Fruit fly (Drosophila melanogaster) whole organism, embryonic: ENCODE data around the gene Polr2I.

Experiments used
- CG10979 ChIP-seq: fragments of 200-800 bp; sonication (Bioruptor generic); optimal IDR thresholded peaks from 2 replicates; lab custom pipeline; 2018; ENCODE audit warnings: missing biosample characterization, mild to moderate bottlenecking, missing genetic modification characterization, moderate library complexity
- CG12744 ChIP-seq: fragments of 200-800 bp; sonication (Bioruptor generic); optimal IDR thresholded peaks from 2 replicates; lab custom pipeline; 2016; ENCODE audit warnings: missing biosample characterization, missing genetic modification characterization
- CG14014 ChIP-seq: fragments of 200-800 bp; sonication (Bioruptor generic); IDR thresholded peaks from 2 replicates; pipeline ENCODE4 v1.3.6; 2022; ENCODE audit warnings: missing biosample characterization, missing genetic modification characterization
- CG14710 ChIP-seq: fragments of 200-800 bp; sonication (Bioruptor generic); optimal IDR thresholded peaks from 3 replicates; lab custom pipeline; 2019; ENCODE audit warnings: missing biosample characterization, mild to moderate bottlenecking, missing genetic modification characterization, moderate library complexity
- CG1529 ChIP-seq: fragments of 200-800 bp; sonication (Bioruptor generic); optimal IDR thresholded peaks from 3 replicates; lab custom pipeline; 2018; ENCODE audit warnings: missing biosample characterization, missing genetic modification characterization
- CG17802 ChIP-seq: fragments of 200-800 bp; sonication (Bioruptor generic); optimal IDR thresholded peaks from 2 replicates; lab custom pipeline; 2018; ENCODE audit warnings: missing biosample characterization, mild to moderate bottlenecking, missing genetic modification characterization, moderate library complexity
- CG2889 ChIP-seq: fragments of 200-800 bp; sonication (Bioruptor generic); IDR thresholded peaks from 3 replicates; pipeline ENCODE4 v1.3.6; 2022; ENCODE audit warnings: missing biosample characterization, missing genetic modification characterization
- CG31224 ChIP-seq: fragments of 200-800 bp; sonication (Bioruptor generic); IDR thresholded peaks from 2 replicates; pipeline ENCODE4 v1.3.6; 2022; ENCODE audit warnings: missing biosample characterization, missing genetic modification characterization
- CG4424 ChIP-seq: fragments of 200-800 bp; sonication (Bioruptor generic); optimal IDR thresholded peaks from 3 replicates; lab custom pipeline; 2016; ENCODE audit warnings: missing biosample characterization, missing genetic modification characterization
- CG4730 ChIP-seq: fragments of 200-800 bp; sonication (Bioruptor generic); IDR thresholded peaks from 2 replicates; pipeline ENCODE4 v1.3.6; 2022; ENCODE audit warnings: missing biosample characterization, missing genetic modification characterization
- CG6272 ChIP-seq: fragments of 200-800 bp; sonication (Bioruptor generic); IDR thresholded peaks from 2 replicates; pipeline ENCODE4 v1.3.6; 2022; ENCODE audit warnings: missing biosample characterization, missing genetic modification characterization
- CG8089 ChIP-seq: fragments of 200-800 bp; sonication (Bioruptor generic); optimal IDR thresholded peaks from 3 replicates; lab custom pipeline; 2016; ENCODE audit warnings: missing biosample characterization, missing genetic modification characterization
- CG8388 ChIP-seq: fragments of 200-800 bp; sonication (Bioruptor generic); optimal IDR thresholded peaks from 2 replicates; lab custom pipeline; 2019; ENCODE audit warnings: missing biosample characterization, mild to moderate bottlenecking, missing genetic modification characterization, moderate library complexity
- CG9215 ChIP-seq: fragments of 200-800 bp; sonication (Bioruptor generic); IDR thresholded peaks from 2 replicates; pipeline ENCODE4 v1.3.6; 2022; ENCODE audit warnings: missing biosample characterization, missing genetic modification characterization
- CG9437 ChIP-seq: fragments of 200-800 bp; sonication (Bioruptor generic); optimal IDR thresholded peaks from 2 replicates; lab custom pipeline; 2018; ENCODE audit warnings: missing biosample characterization, mild to moderate bottlenecking, missing genetic modification characterization
- CG9609 ChIP-seq: fragments of 200-800 bp; sonication (Bioruptor generic); optimal IDR thresholded peaks from 3 replicates; lab custom pipeline; 2016; ENCODE audit warnings: missing biosample characterization, missing genetic modification characterization
- Dad ChIP-seq: fragments of 200-800 bp; sonication (Bioruptor generic); optimal IDR thresholded peaks from 3 replicates; lab custom pipeline; 2016; ENCODE audit warnings: missing biosample characterization, missing genetic modification characterization
- Dbx ChIP-seq: fragments of 200-800 bp; sonication (Bioruptor generic); IDR thresholded peaks from 3 replicates; pipeline ENCODE4 v1.3.6; 2022; ENCODE audit warnings: missing biosample characterization, missing genetic modification characterization
- Dfd ChIP-seq, 2 experiments: fragments of >200 bp; optimal IDR thresholded peaks; 2 replicates each; lab custom pipeline; 2017; ENCODE audit warnings: missing biosample characterization in 2 of 2, missing genetic modification characterization in 2 of 2
- E2f2 ChIP-seq: fragments of 200-800 bp; sonication (Bioruptor generic); IDR thresholded peaks from 2 replicates; pipeline ENCODE4 v1.3.6; 2022; ENCODE audit warnings: missing biosample characterization, missing genetic modification characterization
- Elba2 ChIP-seq: fragments of 200-800 bp; sonication (Bioruptor generic); optimal IDR thresholded peaks from 3 replicates; lab custom pipeline; 2016; ENCODE audit warnings: missing biosample characterization, missing genetic modification characterization
- Hr78 ChIP-seq, 2 experiments: fragments of 200-800 bp in 1 of 2; fragments of >200 bp in 1 of 2; sonication (Bioruptor generic) in 1 of 2; optimal IDR thresholded peaks; 2 replicates each; lab custom pipeline; 2017 to 2019; ENCODE audit warnings: missing biosample characterization in 2 of 2, missing genetic modification characterization in 2 of 2, mild to moderate bottlenecking in 1 of 2, moderate library complexity in 1 of 2
- Lhr ChIP-seq: fragments of 200-800 bp; sonication (Bioruptor generic); optimal IDR thresholded peaks from 3 replicates; lab custom pipeline; 2017; ENCODE audit warnings: mild to moderate bottlenecking, missing biosample characterization, missing genetic modification reagents, missing genetic modification characterization
- MBD-R2 ChIP-seq: fragments of 200-800 bp; sonication (Bioruptor generic); IDR thresholded peaks from 2 replicates; pipeline ENCODE4 v1.3.6; 2022; ENCODE audit warnings: missing biosample characterization, missing genetic modification characterization
- Mad ChIP-seq: fragments of 200-800 bp; sonication (Bioruptor generic); optimal IDR thresholded peaks from 2 replicates; lab custom pipeline; 2016; ENCODE audit warnings: missing biosample characterization, missing genetic modification characterization
- Nf-YB ChIP-seq: fragments of 200-800 bp; sonication (Bioruptor generic); optimal IDR thresholded peaks from 3 replicates; lab custom pipeline; 2019; ENCODE audit warnings: missing biosample characterization, mild to moderate bottlenecking, missing genetic modification characterization, moderate library complexity
- Scr ChIP-seq: fragments of 200-800 bp; sonication (Bioruptor generic); IDR thresholded peaks from 2 replicates; pipeline ENCODE4 v1.3.6; 2022; ENCODE audit warnings: missing biosample characterization, missing genetic modification characterization; ENCODE audit not compliant: partially characterized antibody
- Spps ChIP-seq: fragments of 200-800 bp; sonication (Bioruptor generic); optimal IDR thresholded peaks from 2 replicates; lab custom pipeline; 2018; ENCODE audit warnings: missing biosample characterization, mild to moderate bottlenecking, missing genetic modification characterization
- Sry-δ ChIP-seq: fragments of 200-800 bp; sonication (Bioruptor generic); optimal IDR thresholded peaks from 2 replicates; lab custom pipeline; 2016; ENCODE audit warnings: missing biosample characterization, missing genetic modification characterization
- Xbp1 ChIP-seq: fragments of 200-800 bp; sonication (Bioruptor generic); optimal IDR thresholded peaks from 3 replicates; lab custom pipeline; 2016; ENCODE audit warnings: missing biosample characterization, mild to moderate bottlenecking, missing genetic modification characterization
- ac ChIP-seq: fragments of 200-800 bp; sonication (Bioruptor generic); optimal IDR thresholded peaks from 3 replicates; lab custom pipeline; 2017; ENCODE audit warnings: missing biosample characterization, mild to moderate bottlenecking, missing genetic modification characterization
- al ChIP-seq: fragments of 200-800 bp; sonication (Bioruptor generic); IDR thresholded peaks from 2 replicates; pipeline ENCODE4 v1.3.6; 2022; ENCODE audit warnings: missing biosample characterization, missing genetic modification characterization
- emc ChIP-seq: fragments of 200-800 bp; sonication (Bioruptor generic); optimal IDR thresholded peaks from 2 replicates; lab custom pipeline; 2016; ENCODE audit warnings: missing biosample characterization, missing genetic modification characterization
- exex ChIP-seq: fragments of 200-800 bp; sonication (Bioruptor generic); optimal IDR thresholded peaks from 4 replicates; lab custom pipeline; 2018; ENCODE audit warnings: missing biosample characterization, mild to moderate bottlenecking, missing genetic modification characterization, moderate library complexity
- fd64A ChIP-seq: fragments of 200-800 bp; sonication (Bioruptor generic); optimal IDR thresholded peaks from 3 replicates; lab custom pipeline; 2018; ENCODE audit warnings: missing biosample characterization, mild to moderate bottlenecking, missing genetic modification characterization
- gro ChIP-seq: fragments of 200-800 bp; sonication (Bioruptor generic); optimal IDR thresholded peaks from 2 replicates; lab custom pipeline; 2016; ENCODE audit warnings: missing biosample characterization, missing genetic modification characterization
- gsb ChIP-seq: fragments of 200-800 bp; sonication (Bioruptor generic); IDR thresholded peaks from 2 replicates; pipeline ENCODE4 v1.3.6; 2022; ENCODE audit warnings: missing biosample characterization, missing genetic modification characterization
- hkb ChIP-seq, 2 experiments: fragments of 200-800 bp in 1 of 2; fragments of >200 bp in 1 of 2; sonication (Bioruptor generic) in 1 of 2; IDR thresholded peaks in 1 of 2; optimal IDR thresholded peaks in 1 of 2; 2 replicates each; pipeline versions ENCODE4 v1.3.6 to Lab custom; 2017 to 2022; ENCODE audit warnings: missing biosample characterization in 1 of 2, missing genetic modification characterization in 1 of 2
- ind ChIP-seq: fragments of 200-800 bp; sonication (Bioruptor generic); optimal IDR thresholded peaks from 3 replicates; lab custom pipeline; 2016; ENCODE audit warnings: missing biosample characterization, missing genetic modification characterization
- kah ChIP-seq: fragments of 200-800 bp; sonication (Bioruptor generic); optimal IDR thresholded peaks from 2 replicates; lab custom pipeline; 2018; ENCODE audit warnings: missing biosample characterization, mild to moderate bottlenecking, missing genetic modification characterization
- kay ChIP-seq: fragments of 200-800 bp; sonication (Bioruptor generic); optimal IDR thresholded peaks from 2 replicates; lab custom pipeline; 2016; ENCODE audit warnings: missing biosample characterization, missing genetic modification characterization
- odd ChIP-seq: fragments of 200-800 bp; sonication (Bioruptor generic); optimal IDR thresholded peaks from 2 replicates; lab custom pipeline; 2017; ENCODE audit warnings: missing biosample characterization, mild to moderate bottlenecking, missing genetic modification characterization
- ranshi ChIP-seq: fragments of 200-800 bp; sonication (Bioruptor generic); IDR thresholded peaks from 2 replicates; pipeline ENCODE4 v1.3.6; 2022; ENCODE audit warnings: missing biosample characterization, missing genetic modification characterization
- salm ChIP-seq: fragments of 200-800 bp; sonication (Bioruptor generic); optimal IDR thresholded peaks from 2 replicates; lab custom pipeline; 2018; ENCODE audit warnings: missing biosample characterization, mild to moderate bottlenecking, missing genetic modification characterization
- seq ChIP-seq: fragments of 200-800 bp; sonication (Bioruptor generic); IDR thresholded peaks from 2 replicates; pipeline ENCODE4 v1.3.6; 2022; ENCODE audit warnings: missing biosample characterization, missing genetic modification characterization
- sr ChIP-seq: fragments of 200-800 bp; sonication (Bioruptor generic); IDR thresholded peaks from 3 replicates; pipeline ENCODE4 v1.3.6; 2022; ENCODE audit warnings: missing biosample characterization, missing genetic modification characterization
- trh ChIP-seq: fragments of 200-800 bp; sonication (Bioruptor generic); optimal IDR thresholded peaks from 2 replicates; lab custom pipeline; 2016; ENCODE audit warnings: missing biosample characterization, missing genetic modification characterization
- tx ChIP-seq: fragments of 200-800 bp; sonication (Bioruptor generic); optimal IDR thresholded peaks from 2 replicates; lab custom pipeline; 2016; ENCODE audit warnings: missing biosample characterization, missing genetic modification characterization
- unc-4 ChIP-seq: fragments of 200-800 bp; sonication (Bioruptor generic); IDR thresholded peaks from 2 replicates; pipeline ENCODE4 v1.3.6; 2022; ENCODE audit warnings: missing biosample characterization, missing genetic modification characterization; ENCODE audit not compliant: partially characterized antibody

Gene Polr2I

DNA sequence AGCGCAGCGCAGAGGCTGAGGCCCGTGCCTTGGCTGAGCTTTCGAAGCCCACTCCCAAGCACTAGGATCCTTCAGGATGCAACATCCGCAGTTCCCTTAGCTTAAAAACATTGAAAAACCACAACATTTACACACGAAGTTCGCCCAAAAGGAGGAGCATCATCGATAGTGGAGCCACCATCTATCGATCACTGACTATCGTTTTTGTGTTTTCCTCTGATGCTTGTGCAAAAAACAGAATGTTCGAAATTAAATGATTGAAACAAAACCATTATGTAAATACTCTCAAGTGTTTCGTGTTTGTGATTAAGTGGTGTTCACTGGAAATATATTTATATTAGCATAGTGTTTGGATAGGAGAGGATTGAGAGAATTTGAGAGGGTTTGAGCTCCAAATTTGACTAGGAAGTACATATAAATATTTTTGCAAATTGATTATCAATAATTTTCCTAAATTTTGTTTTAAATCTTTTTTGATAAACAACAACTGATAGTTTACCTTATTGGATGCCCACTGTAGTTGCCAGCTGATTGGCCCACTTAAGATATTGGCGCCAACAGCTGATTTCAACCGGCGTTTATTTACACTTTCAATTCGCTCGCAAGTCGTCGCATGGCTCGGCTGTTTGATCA is 18.7 kb downstream of the Polr2I start, which contains the start of gene spn-B (continued):
- TF ChIP-seq ranshi (GFP tag; lab: Robert Waterston, UW) = peak; percentile 56
- peak; percentile 0 for TF ChIP-seq tx (GFP tag; lab: Kevin White, UChicago)
- TF ChIP-seq CG14710 (tag; lab: Kevin White, UChicago) = peak; percentile 76
- no peak for TF ChIP-seq CG2889 (GFP tag; lab: Robert Waterston, UW)
- peak in 1 of 2 experiments; percentile 15 for TF ChIP-seq Hr78 (GFP tag; optimal IDR thresholded peaks at IDR 0.05; lab: Kevin White, UChicago)
- no peak for TF ChIP-seq Dfd (GFP tag; optimal IDR thresholded peaks at IDR 0.05; lab: Kevin White, UChicago)
- TF ChIP-seq CG8089 (GFP tag; lab: Kevin White, UChicago) = peak; percentile 1
- TF ChIP-seq CG9215 (GFP tag; lab: Robert Waterston, UW) = peak; percentile 42; the same call in 1 of the 2 replicates
- peak; percentile 57 for TF ChIP-seq CG1529 (GFP tag; lab: Kevin White, UChicago)
- TF ChIP-seq CG14014 (GFP tag; lab: Robert Waterston, UW) = peak; percentile 60
- peak; percentile 65 for TF ChIP-seq gro (GFP tag; lab: Kevin White, UChicago)
- TF ChIP-seq Nf-YB = peak; percentile 68
- TF ChIP-seq fd64A = no peak
- TF ChIP-seq odd (GFP tag; lab: Kevin White, UChicago) = peak; percentile 70
- peak; percentile 58 for TF ChIP-seq salm (tag; lab: Kevin White, UChicago)
- TF ChIP-seq CG8388 = peak; percentile 81
- peak; percentile 39; the same call in 1 of the 2 replicates for TF ChIP-seq CG31224 (GFP tag; lab: Robert Waterston, UW)
- TF ChIP-seq E2f2 (GFP tag; lab: Robert Waterston, UW) = peak; percentile 66
- peak; percentile 23 for TF ChIP-seq CG17802
- peak; percentile 13 for TF ChIP-seq Lhr (GFP tag; lab: Kevin White, UChicago)
- TF ChIP-seq CG12744 (GFP tag; lab: Kevin White, UChicago) = peak; percentile 64
- peak; percentile 77 for TF ChIP-seq CG4424 (GFP tag; lab: Kevin White, UChicago)
- peak; percentile 71 for TF ChIP-seq Spps (tag; lab: Kevin White, UChicago)
- TF ChIP-seq MBD-R2 (GFP tag; lab: Robert Waterston, UW) = peak; percentile 47; the same call in 1 of the 2 replicates
- no peak for TF ChIP-seq CG6272 (GFP tag; lab: Robert Waterston, UW)
- peak; percentile 21 for TF ChIP-seq emc (GFP tag; lab: Kevin White, UChicago)
- TF ChIP-seq Dbx (GFP tag; lab: Robert Waterston, UW) = peak; percentile 56; the same call in 2 of the 3 replicates
- peak; percentile 7 for TF ChIP-seq Elba2 (GFP tag; lab: Kevin White, UChicago)
- peak; percentile 32 for TF ChIP-seq kah (GFP tag; lab: Kevin White, UChicago)
- TF ChIP-seq exex = peak; percentile 40
- peak; percentile 38 for TF ChIP-seq Sry-δ (GFP tag; lab: Kevin White, UChicago)
- TF ChIP-seq Xbp1 (GFP tag; lab: Kevin White, UChicago) = peak; percentile 78
- TF ChIP-seq seq (GFP tag; lab: Robert Waterston, UW) = peak; percentile 57; the same call in 1 of the 2 replicates
- peak; percentile 26 for TF ChIP-seq ac (GFP tag; lab: Kevin White, UChicago)
- peak; percentile 74 for TF ChIP-seq ind (GFP tag; lab: Kevin White, UChicago)
- peak; percentile 52 for TF ChIP-seq Scr (GFP tag; lab: Robert Waterston, UW)
- peak; percentile 67 for TF ChIP-seq CG9437 (GFP tag; lab: Kevin White, UChicago)
- peak; percentile 80 for TF ChIP-seq CG10979 (tag; lab: Kevin White, UChicago)
- TF ChIP-seq unc-4 (GFP tag; lab: Robert Waterston, UW) = peak; percentile 48; the same call in 1 of the 2 replicates
- peak; percentile 55 for TF ChIP-seq kay (GFP tag; lab: Kevin White, UChicago)
- 0 out of 3 replicates have a peak, but pooled peaks have one; percentile 19 for TF ChIP-seq sr (GFP tag; lab: Robert Waterston, UW)
- TF ChIP-seq CG4730 (GFP tag; lab: Robert Waterston, UW) = peak; percentile 49
- no peak for TF ChIP-seq hkb (optimal IDR thresholded peaks at IDR 0.05; lab: Kevin White, UChicago)
- TF ChIP-seq hkb (GFP tag; IDR thresholded peaks at IDR 0.05; lab: Robert Waterston, UW) = peak; percentile 84
- peak; percentile 5; the same call in 1 of the 2 replicates for TF ChIP-seq gsb
- peak; percentile 44 for TF ChIP-seq al (GFP tag; lab: Robert Waterston, UW)
- TF ChIP-seq trh (GFP tag; lab: Kevin White, UChicago) = no peak
- peak; percentile 23 for TF ChIP-seq Dad (GFP tag; lab: Kevin White, UChicago)
- peak; percentile 49 for TF ChIP-seq Mad
- peak; percentile 2 for TF ChIP-seq CG9609
